Fruit fly (Drosophila melanogaster) whole organism, embryonic: ENCODE data around the gene w-cup.

Experiments
- Antp ChIP-seq: fragments of 200-800 bp; sonication (Bioruptor generic); optimal IDR thresholded peaks from 3 replicates; lab custom pipeline; 2016; ENCODE audit warnings: missing biosample characterization, missing genetic modification characterization
- Bdp1 ChIP-seq: fragments of 200-800 bp; sonication (Bioruptor generic); optimal IDR thresholded peaks from 3 replicates; lab custom pipeline; 2016; ENCODE audit warnings: missing biosample characterization, missing genetic modification characterization
- Bgb ChIP-seq: fragments of 200-800 bp; sonication (Bioruptor generic); IDR thresholded peaks from 2 replicates; pipeline ENCODE4 v1.3.6; 2022; ENCODE audit warnings: missing biosample characterization, missing genetic modification characterization; ENCODE audit not compliant: partially characterized antibody
- CG10543 ChIP-seq: fragments of 200-800 bp; sonication (Bioruptor generic); optimal IDR thresholded peaks from 3 replicates; lab custom pipeline; 2017; ENCODE audit warnings: missing biosample characterization, mild to moderate bottlenecking, missing genetic modification characterization, moderate library complexity
- CG10654 ChIP-seq: fragments of 200-800 bp; sonication (Bioruptor generic); optimal IDR thresholded peaks from 2 replicates; lab custom pipeline; 2016; ENCODE audit warnings: missing biosample characterization, missing genetic modification characterization
- CG10979 ChIP-seq: fragments of 200-800 bp; sonication (Bioruptor generic); optimal IDR thresholded peaks from 2 replicates; lab custom pipeline; 2018; ENCODE audit warnings: missing biosample characterization, mild to moderate bottlenecking, missing genetic modification characterization, moderate library complexity
- CG11398 ChIP-seq: fragments of 200-800 bp; sonication (Bioruptor generic); optimal IDR thresholded peaks from 2 replicates; lab custom pipeline; 2016; ENCODE audit warnings: missing biosample characterization, missing genetic modification characterization
- CG11456 ChIP-seq: fragments of 200-800 bp; sonication (Bioruptor generic); IDR thresholded peaks from 3 replicates; pipeline ENCODE4 v1.3.6; 2022; ENCODE audit warnings: missing biosample characterization, missing genetic modification characterization
- CG11504 ChIP-seq: fragments of 200-800 bp; sonication (Bioruptor generic); optimal IDR thresholded peaks from 3 replicates; lab custom pipeline; 2019; ENCODE audit warnings: missing biosample characterization, mild to moderate bottlenecking, missing genetic modification characterization, moderate library complexity
- CG1233 ChIP-seq: fragments of 200-800 bp; sonication (Bioruptor generic); optimal IDR thresholded peaks from 4 replicates; lab custom pipeline; 2018; ENCODE audit warnings: missing biosample characterization, mild to moderate bottlenecking, missing genetic modification characterization
- CG13296 ChIP-seq: fragments of 200-800 bp; sonication (Bioruptor generic); optimal IDR thresholded peaks from 3 replicates; lab custom pipeline; 2018; ENCODE audit warnings: missing biosample characterization, mild to moderate bottlenecking, missing genetic modification characterization
- CG15073 ChIP-seq: fragments of 200-800 bp; sonication (Bioruptor generic); optimal IDR thresholded peaks from 2 replicates; lab custom pipeline; 2016; ENCODE audit warnings: missing biosample characterization, missing genetic modification characterization
- CG17328 ChIP-seq: fragments of 200-800 bp; sonication (Bioruptor generic); IDR thresholded peaks from 2 replicates; pipeline ENCODE4 v1.3.6; 2022; ENCODE audit warnings: missing biosample characterization, missing genetic modification characterization
- CG18262 ChIP-seq: fragments of 200-800 bp; optimal IDR thresholded peaks from 3 replicates; lab custom pipeline; 2019; ENCODE audit warnings: missing biosample characterization, mild to moderate bottlenecking, missing genetic modification characterization, moderate library complexity
- CG2199 ChIP-seq: fragments of 200-800 bp; sonication (Bioruptor generic); IDR thresholded peaks from 3 replicates; pipeline ENCODE4 v1.3.6; 2022; ENCODE audit warnings: missing biosample characterization, missing genetic modification characterization
- CG3838 ChIP-seq: fragments of 200-800 bp; sonication (Bioruptor generic); optimal IDR thresholded peaks from 3 replicates; lab custom pipeline; 2016; ENCODE audit warnings: missing biosample characterization, missing genetic modification characterization
- CG3847 ChIP-seq: fragments of 200-800 bp; sonication (Bioruptor generic); IDR thresholded peaks from 2 replicates; pipeline ENCODE4 v1.3.6; 2022; ENCODE audit warnings: missing biosample characterization, missing genetic modification characterization
- CG5180 ChIP-seq: fragments of 200-800 bp; sonication (Bioruptor generic); optimal IDR thresholded peaks from 3 replicates; lab custom pipeline; 2017; ENCODE audit warnings: missing biosample characterization, missing genetic modification characterization, mild to moderate bottlenecking, moderate library complexity, missing genetic modification reagents
- CG7556 ChIP-seq: fragments of 200-800 bp; sonication (Bioruptor generic); optimal IDR thresholded peaks from 2 replicates; lab custom pipeline; 2017; ENCODE audit warnings: missing biosample characterization, mild to moderate bottlenecking, missing genetic modification characterization
- Camta ChIP-seq: fragments of 200-800 bp; sonication (Bioruptor generic); optimal IDR thresholded peaks from 2 replicates; lab custom pipeline; 2016; ENCODE audit warnings: missing biosample characterization, missing genetic modification characterization
- Dek ChIP-seq: fragments of 200-800 bp; sonication (Bioruptor generic); optimal IDR thresholded peaks from 3 replicates; lab custom pipeline; 2019; ENCODE audit warnings: missing biosample characterization, mild to moderate bottlenecking, missing genetic modification characterization, moderate library complexity
- Dfd ChIP-seq, 2 experiments: fragments of >200 bp; optimal IDR thresholded peaks; 2 replicates each; lab custom pipeline; 2017; ENCODE audit warnings: missing biosample characterization in 2 of 2, missing genetic modification characterization in 2 of 2
- Elba2 ChIP-seq: fragments of 200-800 bp; sonication (Bioruptor generic); optimal IDR thresholded peaks from 3 replicates; lab custom pipeline; 2016; ENCODE audit warnings: missing biosample characterization, missing genetic modification characterization
- Fer3 ChIP-seq: fragments of 200-800 bp; sonication (Bioruptor generic); optimal IDR thresholded peaks from 2 replicates; lab custom pipeline; 2018; ENCODE audit warnings: missing biosample characterization, mild to moderate bottlenecking, missing genetic modification characterization, moderate library complexity
- Gsc ChIP-seq: fragments of 200-800 bp; sonication (Bioruptor generic); IDR thresholded peaks from 2 replicates; pipeline ENCODE4 v1.3.6; 2022; ENCODE audit warnings: missing biosample characterization, missing genetic modification characterization
- Meics ChIP-seq: fragments of 200-800 bp; sonication (Bioruptor generic); optimal IDR thresholded peaks from 2 replicates; lab custom pipeline; 2017; ENCODE audit warnings: missing biosample characterization, mild to moderate bottlenecking, missing genetic modification characterization
- Nf-YB ChIP-seq: fragments of 200-800 bp; sonication (Bioruptor generic); optimal IDR thresholded peaks from 3 replicates; lab custom pipeline; 2019; ENCODE audit warnings: missing biosample characterization, mild to moderate bottlenecking, missing genetic modification characterization, moderate library complexity
- Sin3A ChIP-seq: fragments of >200 bp; optimal IDR thresholded peaks from 2 replicates; lab custom pipeline; 2018
- Usf ChIP-seq: fragments of 200-800 bp; sonication (Bioruptor generic); optimal IDR thresholded peaks from 2 replicates; lab custom pipeline; 2017; ENCODE audit warnings: missing genotype, missing biosample characterization, missing genetic modification characterization
- Vsx1 ChIP-seq: fragments of 200-800 bp; sonication (Bioruptor generic); optimal IDR thresholded peaks from 2 replicates; lab custom pipeline; 2017; ENCODE audit warnings: missing biosample characterization, mild to moderate bottlenecking, missing genetic modification characterization, missing genetic modification reagents
- YL-1 ChIP-seq: fragments of 200-800 bp; sonication (Bioruptor generic); optimal IDR thresholded peaks from 3 replicates; lab custom pipeline; 2017; ENCODE audit warnings: missing biosample characterization, mild to moderate bottlenecking, missing genetic modification characterization
- ab ChIP-seq: fragments of 200-800 bp; sonication (Bioruptor generic); optimal IDR thresholded peaks from 2 replicates; lab custom pipeline; 2016; ENCODE audit warnings: missing biosample characterization, missing genetic modification characterization
- aop ChIP-seq: fragments of 200-800 bp; sonication (Bioruptor generic); IDR thresholded peaks from 2 replicates; pipeline ENCODE4 v1.3.6; 2022; ENCODE audit warnings: missing biosample characterization, missing genetic modification characterization
- ase ChIP-seq: fragments of 200-800 bp; sonication (Bioruptor generic); IDR thresholded peaks from 3 replicates; pipeline ENCODE4 v1.3.6; 2022; ENCODE audit warnings: missing biosample characterization, missing genetic modification characterization
- az2 ChIP-seq: fragments of 200-800 bp; sonication (Bioruptor generic); optimal IDR thresholded peaks from 3 replicates; lab custom pipeline; 2016; ENCODE audit warnings: missing biosample characterization, missing genetic modification characterization
- crol ChIP-seq: fragments of 200-800 bp; sonication (Bioruptor generic); IDR thresholded peaks from 2 replicates; pipeline ENCODE4 v1.3.6; 2022; ENCODE audit warnings: missing biosample characterization, missing genetic modification characterization
- gcm ChIP-seq: fragments of 200-800 bp; sonication (Bioruptor generic); optimal IDR thresholded peaks from 2 replicates; lab custom pipeline; 2019; ENCODE audit warnings: missing biosample characterization, mild to moderate bottlenecking, missing genetic modification characterization, moderate library complexity
- gem ChIP-seq: fragments of 200-800 bp; sonication (Bioruptor generic); optimal IDR thresholded peaks from 2 replicates; lab custom pipeline; 2019; ENCODE audit warnings: missing biosample characterization, mild to moderate bottlenecking, missing genetic modification characterization, moderate library complexity
- grn ChIP-seq: fragments of 200-800 bp; sonication (Bioruptor generic); optimal IDR thresholded peaks from 3 replicates; lab custom pipeline; 2017; ENCODE audit warnings: missing biosample characterization, missing genetic modification characterization
- her ChIP-seq: fragments of 200-800 bp; sonication (Bioruptor generic); optimal IDR thresholded peaks from 2 replicates; lab custom pipeline; 2016; ENCODE audit warnings: missing biosample characterization, missing genetic modification characterization
- inv ChIP-seq: fragments of 200-800 bp; sonication (Bioruptor generic); IDR thresholded peaks from 2 replicates; pipeline ENCODE4 v1.3.6; 2022; ENCODE audit warnings: missing biosample characterization, missing genetic modification characterization; ENCODE audit not compliant: partially characterized antibody
- jumu ChIP-seq: fragments of 200-800 bp; sonication (Bioruptor generic); optimal IDR thresholded peaks from 3 replicates; lab custom pipeline; 2016; ENCODE audit warnings: missing biosample characterization, missing genetic modification characterization
- nmo ChIP-seq: fragments of 200-800 bp; sonication (Bioruptor generic); optimal IDR thresholded peaks from 2 replicates; lab custom pipeline; 2018; ENCODE audit warnings: missing biosample characterization, mild to moderate bottlenecking, missing genetic modification characterization, moderate library complexity
- p53 ChIP-seq: fragments of 200-800 bp; sonication (Bioruptor generic); optimal IDR thresholded peaks from 2 replicates; lab custom pipeline; 2016; ENCODE audit warnings: missing biosample characterization, missing genetic modification characterization
- psq ChIP-seq: fragments of 200-800 bp; sonication (Bioruptor generic); optimal IDR thresholded peaks from 2 replicates; lab custom pipeline; 2017; ENCODE audit warnings: missing biosample characterization, missing genetic modification characterization
- sd ChIP-seq: fragments of 200-800 bp; sonication (Bioruptor generic); optimal IDR thresholded peaks from 3 replicates; lab custom pipeline; 2018; ENCODE audit warnings: missing biosample characterization, mild to moderate bottlenecking, missing genetic modification characterization, moderate library complexity
- slp2 ChIP-seq: fragments of 200-800 bp; sonication (Bioruptor generic); optimal IDR thresholded peaks from 2 replicates; lab custom pipeline; 2016; ENCODE audit warnings: missing biosample characterization, missing genetic modification characterization
- tup ChIP-seq: fragments of 200-800 bp; sonication (Bioruptor generic); optimal IDR thresholded peaks from 2 replicates; lab custom pipeline; 2016; ENCODE audit warnings: missing biosample characterization, mild to moderate bottlenecking, missing genetic modification characterization, moderate library complexity
- vfl ChIP-seq: fragments of 200-800 bp; sonication (Bioruptor generic); optimal IDR thresholded peaks from 2 replicates; lab custom pipeline; 2016; ENCODE audit warnings: missing biosample characterization, missing genetic modification characterization
- vnd ChIP-seq: fragments of 200-800 bp; sonication (Bioruptor generic); IDR thresholded peaks from 3 replicates; pipeline ENCODE4 v1.3.6; 2022; ENCODE audit warnings: missing biosample characterization, missing genetic modification characterization; ENCODE audit not compliant: partially characterized antibody

Gene w-cup

DNA sequence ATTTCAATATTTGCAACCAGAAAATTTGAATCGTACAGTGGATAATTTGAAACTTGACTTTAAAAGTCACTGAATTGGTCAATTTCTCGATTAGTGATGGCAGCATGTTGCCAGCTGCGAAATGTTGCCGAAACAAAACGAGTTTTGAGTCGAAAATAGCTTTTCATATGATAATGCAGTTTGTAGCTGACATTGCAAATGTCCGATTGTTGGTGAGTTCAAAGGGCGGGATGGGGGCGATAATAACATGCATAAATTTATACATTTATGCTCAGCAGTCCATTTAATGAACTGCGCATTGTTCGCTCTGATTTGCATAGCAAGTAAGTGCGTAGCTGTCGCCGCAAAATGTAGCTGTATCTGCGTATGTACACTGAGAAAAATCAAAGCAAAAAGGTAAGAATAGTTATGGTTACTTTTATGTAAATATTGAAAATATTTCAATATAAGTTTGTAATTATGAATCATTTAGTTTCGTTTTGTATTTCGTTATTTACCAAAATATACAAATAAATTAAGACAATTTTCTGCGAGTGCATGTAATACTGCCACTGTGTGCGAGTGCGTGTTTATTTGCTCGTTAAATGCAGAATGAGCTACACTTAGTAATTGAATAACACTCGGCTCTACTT, 50.5 kb downstream of the w-cup start, which contains the start of gene Lip4 (continued):
- TF ChIP-seq Dek (tag; lab: Kevin White, UChicago) (peak; percentile 61), Bgb (GFP tag; lab: Robert Waterston, UW) (no peak), Sin3A (lab: Kevin White, UChicago) (no peak), CG3838 (no peak), Camta (GFP tag; lab: Kevin White, UChicago) (peak; percentile 36), CG11398 (no peak), CG11504 (tag; lab: Kevin White, UChicago) (peak; percentile 95), CG5180 (peak; percentile 67), vnd (no peak), gem (peak; percentile 89), CG11456 (no peak; the same call in 2 of the 3 replicates), CG2199 (0 out of 3 replicates have a peak, but pooled peaks have one; percentile 22), az2 (GFP tag; lab: Kevin White, UChicago) (peak; percentile 69), CG15073 (GFP tag; lab: Kevin White, UChicago) (peak; percentile 32), her (GFP tag; lab: Kevin White, UChicago) (no peak), sd (tag; lab: Kevin White, UChicago) (peak; percentile 45), CG7556 (GFP tag; lab: Kevin White, UChicago) (peak; percentile 82), Vsx1 (GFP tag; lab: Kevin White, UChicago) (no peak), CG1233 (GFP tag; lab: Kevin White, UChicago) (peak; percentile 67), tup (GFP tag; lab: Kevin White, UChicago) (peak; percentile 31), p53 (GFP tag; lab: Kevin White, UChicago) (no peak), ab (GFP tag; lab: Kevin White, UChicago) (no peak), Usf (GFP tag; lab: Kevin White, UChicago) (no peak), vfl (GFP tag; lab: Kevin White, UChicago) (peak; percentile 30), psq (no peak), Dfd (GFP tag; optimal IDR thresholded peaks at IDR 0.05; lab: Kevin White, UChicago) (no peak), Gsc (GFP tag; lab: Robert Waterston, UW) (no peak), CG10654 (peak; percentile 65), CG13296 (peak; percentile 80), CG17328 (peak; percentile 79), nmo (peak; percentile 81), grn (GFP tag; lab: Kevin White, UChicago) (no peak), YL-1 (no peak), Meics (GFP tag; lab: Kevin White, UChicago) (peak; percentile 80), crol (GFP tag; lab: Robert Waterston, UW) (no peak; the same call in 1 of the 2 replicates), CG10979 (tag; lab: Kevin White, UChicago) (peak; percentile 74), jumu (GFP tag; lab: Kevin White, UChicago) (no peak), Bdp1 (GFP tag; lab: Kevin White, UChicago) (peak; percentile 7), ase (GFP tag; lab: Robert Waterston, UW) (peak; percentile 78), Nf-YB (GFP tag; lab: Kevin White, UChicago) (peak; percentile 48), CG18262 (tag; lab: Kevin White, UChicago) (peak; percentile 73), CG3847 (GFP tag; lab: Robert Waterston, UW) (peak; percentile 73; the same call in 1 of the 2 replicates), Fer3 (tag; lab: Kevin White, UChicago) (peak; percentile 74), slp2 (GFP tag; lab: Kevin White, UChicago) (no peak), CG10543 (GFP tag; lab: Kevin White, UChicago) (no peak), Antp (GFP tag; lab: Kevin White, UChicago) (no peak), aop (GFP tag; lab: Robert Waterston, UW) (no peak), inv (GFP tag; lab: Robert Waterston, UW) (no peak), Elba2 (GFP tag; lab: Kevin White, UChicago) (no peak), gcm (GFP tag; lab: Kevin White, UChicago) (peak; percentile 65)
